Worm (Caenorhabditis elegans) whole organism, L4/young adult: ENCODE data around the gene srz-13.

Source experiments
- W03F9.2 ChIP-seq: fragments of 150-350 bp; optimal IDR thresholded peaks from 2 replicates; lab custom pipeline; 2014; ENCODE audit warnings: missing biosample characterization, missing genetic modification characterization
- dao-5 ChIP-seq: sonication (generic microtip); optimal IDR thresholded peaks from 2 replicates; lab custom pipeline; 2016; ENCODE audit warnings: missing genotype, missing genetic modification characterization, moderate library complexity, missing compliant biosample characterization
- him-1 ChIP-seq: sonication (generic microtip); optimal IDR thresholded peaks from 2 replicates; lab custom pipeline; 2016; ENCODE audit warnings: missing genotype, missing genetic modification reagents, missing genetic modification characterization, missing compliant biosample characterization

ce11 chrV:16226581-16226980 is 44.4 kb downstream of the srz-13 start, which contains the start of gene F11A5.13:
- TF ChIP-seq dao-5 (tag; lab: Kevin White, UChicago) (no peak), W03F9.2 (tag; lab: Kevin White, UChicago) (no peak), him-1 (no peak)
